Worm (Caenorhabditis elegans) whole organism, L3 larva: ENCODE results near the gene tab-1.

Experiments used
- R02D3.7 ChIP-seq: fragments of 150-350 bp; optimal IDR thresholded peaks from 2 replicates; lab custom pipeline; 2014; ENCODE audit warnings: missing biosample characterization, missing genetic modification characterization
- aly-2 ChIP-seq: fragments of 150-350 bp; optimal IDR thresholded peaks from 2 replicates; lab custom pipeline; 2014; ENCODE audit warnings: missing biosample characterization, missing genetic modification characterization
- ceh-16 ChIP-seq: sonication (generic microtip); optimal IDR thresholded peaks from 2 replicates; lab custom pipeline; 2017; ENCODE audit warnings: missing biosample characterization, missing genetic modification characterization
- ceh-28 ChIP-seq: fragments of 150-350 bp; optimal IDR thresholded peaks from 2 replicates; lab custom pipeline; 2014; ENCODE audit warnings: missing biosample characterization, missing genetic modification reagents, missing genetic modification characterization
- ceh-82 ChIP-seq: fragments of 150-350 bp; optimal IDR thresholded peaks from 2 replicates; lab custom pipeline; 2014; ENCODE audit warnings: missing biosample characterization, missing genetic modification characterization
- daf-12 ChIP-seq: fragments of 150-350 bp; optimal IDR thresholded peaks from 2 replicates; lab custom pipeline; 2014; ENCODE audit warnings: missing biosample characterization, missing genetic modification reagents, missing genetic modification characterization
- egl-27 ChIP-seq: sonication (generic microtip); optimal IDR thresholded peaks from 4 replicates; lab custom pipeline; 2017; ENCODE audit warnings: missing biosample characterization, missing genetic modification reagents, missing genetic modification characterization
- egl-5 ChIP-seq: fragments of 150-350 bp; optimal IDR thresholded peaks from 2 replicates; lab custom pipeline; 2017; ENCODE audit warnings: missing biosample characterization, missing genetic modification reagents, missing genetic modification characterization, inconsistent platforms
- elt-1 ChIP-seq: fragments of 150-350 bp; optimal IDR thresholded peaks from 2 replicates; lab custom pipeline; 2014; ENCODE audit warnings: missing biosample characterization, missing genetic modification characterization
- elt-2 ChIP-seq: sonication (generic microtip); optimal IDR thresholded peaks from 2 replicates; lab custom pipeline; 2016; ENCODE audit warnings: missing genetic modification reagents, mild to moderate bottlenecking, missing genetic modification characterization, missing compliant biosample characterization
- elt-3 ChIP-seq, 3 experiments: fragments of 150-350 bp in 1 of 3; sonication (generic microtip) in 2 of 3; optimal IDR thresholded peaks; 2 replicates in 2 of 3; 4 replicates in 1 of 3; lab custom pipeline; 2014 to 2017; ENCODE audit warnings: missing biosample characterization in 3 of 3, missing genetic modification characterization in 3 of 3
- fos-1 ChIP-seq: fragments of 150-350 bp; optimal IDR thresholded peaks from 2 replicates; lab custom pipeline; 2014; ENCODE audit warnings: missing biosample characterization, missing genetic modification characterization
- hmg-11 ChIP-seq: sonication (generic microtip); optimal IDR thresholded peaks from 2 replicates; lab custom pipeline; 2016; ENCODE audit warnings: missing genetic modification characterization, missing compliant biosample characterization
- jun-1 ChIP-seq: fragments of 150-350 bp; optimal IDR thresholded peaks from 2 replicates; lab custom pipeline; 2014; ENCODE audit warnings: missing biosample characterization, missing genetic modification reagents, missing genetic modification characterization
- lin-15B ChIP-seq: fragments of 150-350 bp; optimal IDR thresholded peaks from 2 replicates; lab custom pipeline; 2014; ENCODE audit warnings: missing biosample characterization, missing genetic modification characterization
- lin-39 ChIP-seq: fragments of 150-350 bp; optimal IDR thresholded peaks from 2 replicates; lab custom pipeline; 2018; ENCODE audit warnings: missing biosample characterization, missing genetic modification reagents, missing genetic modification characterization
- lsy-12 ChIP-seq: sonication (generic microtip); optimal IDR thresholded peaks from 2 replicates; lab custom pipeline; 2016; ENCODE audit warnings: mild to moderate bottlenecking, missing genetic modification characterization, missing compliant biosample characterization
- mdl-1 ChIP-seq: fragments of 150-350 bp; optimal IDR thresholded peaks from 2 replicates; lab custom pipeline; 2014; ENCODE audit warnings: missing biosample characterization, missing genetic modification characterization
- mml-1 ChIP-seq: fragments of 150-350 bp; sonication (generic microtip); optimal IDR thresholded peaks from 3 replicates; lab custom pipeline; 2014; ENCODE audit warnings: missing biosample characterization, missing genetic modification characterization
- nfya-1 ChIP-seq: sonication (generic microtip); optimal IDR thresholded peaks from 2 replicates; lab custom pipeline; 2017; ENCODE audit warnings: missing genetic modification characterization, mild to moderate bottlenecking, missing compliant biosample characterization, antibody characterized with exemption, moderate library complexity; ENCODE audit not compliant: insufficient read depth
- nhr-11 ChIP-seq: fragments of 150-350 bp; optimal IDR thresholded peaks from 2 replicates; lab custom pipeline; 2014; ENCODE audit warnings: missing biosample characterization, missing genetic modification characterization
- nhr-12 ChIP-seq: fragments of 150-350 bp; optimal IDR thresholded peaks from 2 replicates; lab custom pipeline; 2014; ENCODE audit warnings: missing biosample characterization, missing genetic modification characterization
- nhr-23 ChIP-seq: fragments of 150-350 bp; optimal IDR thresholded peaks from 2 replicates; lab custom pipeline; 2014; ENCODE audit warnings: missing biosample characterization, missing genetic modification reagents, missing genetic modification characterization
- nhr-237 ChIP-seq: fragments of 150-350 bp; optimal IDR thresholded peaks from 2 replicates; lab custom pipeline; 2014; ENCODE audit warnings: missing biosample characterization, missing genetic modification characterization
- nhr-25 ChIP-seq: sonication (generic microtip); optimal IDR thresholded peaks from 2 replicates; lab custom pipeline; 2017; ENCODE audit warnings: missing biosample characterization, missing genetic modification characterization
- nhr-43 ChIP-seq: sonication (generic microtip); optimal IDR thresholded peaks from 2 replicates; lab custom pipeline; 2016; ENCODE audit warnings: mild to moderate bottlenecking, missing genetic modification characterization, missing compliant biosample characterization; ENCODE audit not compliant: poor library complexity, severe bottlenecking
- nhr-67 ChIP-seq: fragments of 150-350 bp; optimal IDR thresholded peaks from 2 replicates; lab custom pipeline; 2014; ENCODE audit warnings: missing biosample characterization, missing genetic modification characterization
- pha-4 ChIP-seq: fragments of 150-350 bp; optimal IDR thresholded peaks from 2 replicates; lab custom pipeline; 2014; ENCODE audit warnings: missing biosample characterization, missing genetic modification reagents, missing genetic modification characterization
- pqm-1 ChIP-seq: fragments of 150-350 bp; optimal IDR thresholded peaks from 2 replicates; lab custom pipeline; 2017; ENCODE audit warnings: missing biosample characterization, missing genetic modification characterization, inconsistent platforms
- skn-1 ChIP-seq: fragments of 150-350 bp; optimal IDR thresholded peaks from 2 replicates; lab custom pipeline; 2014; ENCODE audit warnings: missing biosample characterization, missing genetic modification characterization
- snpc-4 ChIP-seq: fragments of 150-350 bp; optimal IDR thresholded peaks from 2 replicates; lab custom pipeline; 2014; ENCODE audit warnings: missing biosample characterization, missing genetic modification characterization
- tbx-2 ChIP-seq: sonication (generic microtip); optimal IDR thresholded peaks from 2 replicates; lab custom pipeline; 2016; ENCODE audit warnings: mild to moderate bottlenecking, missing genetic modification characterization, missing compliant biosample characterization
- unc-39 ChIP-seq: sonication (generic microtip); optimal IDR thresholded peaks from 4 replicates; lab custom pipeline; 2017; ENCODE audit warnings: missing biosample characterization, missing genetic modification characterization
- unc-62 ChIP-seq: fragments of 150-350 bp; sonication (generic microtip); optimal IDR thresholded peaks from 4 replicates; lab custom pipeline; 2014; ENCODE audit warnings: missing biosample characterization, missing genetic modification reagents, missing genetic modification characterization
- zag-1 ChIP-seq: fragments of 150-350 bp; optimal IDR thresholded peaks from 2 replicates; lab custom pipeline; 2014; ENCODE audit warnings: missing biosample characterization, missing genetic modification characterization
- ztf-11 ChIP-seq: fragments of 150-350 bp; optimal IDR thresholded peaks from 2 replicates; lab custom pipeline; 2014; ENCODE audit warnings: missing biosample characterization, missing genetic modification characterization
- ztf-4 ChIP-seq: fragments of 150-350 bp; optimal IDR thresholded peaks from 2 replicates; lab custom pipeline; 2014; ENCODE audit warnings: missing biosample characterization, missing genetic modification characterization

Gene tab-1

ce11 chrII:6843211-6843610, 40.1 kb downstream of the tab-1 start:
- TF ChIP-seq egl-27 (tag; lab: Kevin White, UChicago) (no peak), tbx-2 (tag; lab: Kevin White, UChicago) (no peak), nhr-11 (tag; lab: Kevin White, UChicago) (no peak), egl-5 (peak; percentile 49)

DNA sequence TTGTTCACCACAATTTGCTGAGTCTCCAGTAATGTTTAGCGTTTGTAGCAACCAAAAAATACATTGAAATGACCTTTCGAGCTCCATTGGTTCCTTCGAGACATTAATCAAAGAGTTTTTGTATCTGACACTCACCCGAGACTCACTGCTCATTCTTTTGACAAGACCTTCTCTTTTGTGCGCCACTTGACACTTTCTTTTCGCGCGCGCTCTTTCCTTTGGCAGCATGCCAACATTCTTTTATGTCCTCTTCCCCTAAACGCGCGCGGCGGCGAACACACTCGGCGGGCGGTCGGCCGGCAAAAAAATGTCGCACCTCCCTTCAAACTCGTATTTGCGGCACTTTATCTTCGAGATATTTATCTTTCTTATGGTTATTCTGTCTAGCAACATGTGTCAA, 40.6 kb downstream of the tab-1 start:
- no peak for TF ChIP-seq nhr-11 (tag; lab: Kevin White, UChicago)
- TF ChIP-seq elt-1 (tag; lab: Kevin White, UChicago): no peak
- no peak for TF ChIP-seq mml-1 (tag; lab: Kevin White, UChicago)
- peak; percentile 76 for TF ChIP-seq unc-62
- peak; percentile 28 for TF ChIP-seq nfya-1
- no peak for TF ChIP-seq fos-1 (tag; lab: Kevin White, UChicago)
- peak; percentile 31 for TF ChIP-seq egl-27 (tag; lab: Kevin White, UChicago)
- peak; percentile 27 for TF ChIP-seq hmg-11
- peak; percentile 73 for TF ChIP-seq lin-39
- peak; percentile 1 for TF ChIP-seq nhr-25 (tag; lab: Kevin White, UChicago)
- no peak for TF ChIP-seq daf-12 (tag; lab: Kevin White, UChicago)
- TF ChIP-seq tbx-2 (tag; lab: Kevin White, UChicago): no peak
- TF ChIP-seq pha-4: peak; percentile 27

DNA sequence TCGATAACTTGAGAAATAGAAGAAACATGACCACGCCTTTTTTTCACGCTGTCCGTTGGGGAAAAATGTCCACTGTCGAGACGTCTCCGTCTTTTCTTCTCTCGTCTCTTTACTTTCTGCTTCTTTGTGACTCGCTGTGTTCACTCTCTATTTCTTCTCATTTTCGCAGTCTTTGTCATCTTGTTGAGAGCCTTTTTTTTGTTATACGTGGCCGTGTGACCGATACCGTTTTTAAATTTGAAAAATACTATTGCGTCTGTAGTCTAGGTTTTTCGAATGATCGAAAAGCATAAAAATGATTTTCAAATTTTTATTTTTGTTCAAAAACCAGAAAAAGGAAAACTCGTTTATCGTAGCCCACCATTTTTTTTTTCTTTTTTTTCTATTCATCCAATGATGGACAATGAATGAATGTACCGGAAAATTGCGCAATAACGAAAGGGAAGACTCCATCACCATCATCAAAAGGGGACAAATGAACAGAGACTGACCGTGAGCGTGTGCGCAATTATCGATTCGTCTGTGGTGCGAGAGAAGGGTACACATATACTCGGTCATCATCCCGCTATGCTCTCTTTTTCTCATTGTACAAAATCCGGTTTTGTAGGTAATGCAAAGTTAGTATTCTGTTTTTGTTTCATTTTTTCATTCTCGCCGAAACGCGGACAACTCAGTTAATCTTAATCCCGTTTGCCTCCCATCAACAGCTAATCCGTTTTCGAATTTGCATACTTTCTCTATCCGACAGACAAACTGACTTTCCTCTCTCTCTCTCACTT, 41.3 kb downstream of the tab-1 start:
- TF ChIP-seq daf-12 (tag; lab: Kevin White, UChicago) (no peak), snpc-4 (tag; lab: Kevin White, UChicago) (no peak), pha-4 (peak; percentile 69), nfya-1 (peak; percentile 17), nhr-237 (no peak), mdl-1 (tag; lab: Kevin White, UChicago) (no peak), ceh-82 (tag; lab: Kevin White, UChicago) (no peak), ztf-4 (tag; lab: Kevin White, UChicago) (no peak), elt-2 (tag; lab: Kevin White, UChicago) (no peak), nhr-23 (peak; percentile 41), unc-39 (tag; lab: Kevin White, UChicago) (no peak)

DNA sequence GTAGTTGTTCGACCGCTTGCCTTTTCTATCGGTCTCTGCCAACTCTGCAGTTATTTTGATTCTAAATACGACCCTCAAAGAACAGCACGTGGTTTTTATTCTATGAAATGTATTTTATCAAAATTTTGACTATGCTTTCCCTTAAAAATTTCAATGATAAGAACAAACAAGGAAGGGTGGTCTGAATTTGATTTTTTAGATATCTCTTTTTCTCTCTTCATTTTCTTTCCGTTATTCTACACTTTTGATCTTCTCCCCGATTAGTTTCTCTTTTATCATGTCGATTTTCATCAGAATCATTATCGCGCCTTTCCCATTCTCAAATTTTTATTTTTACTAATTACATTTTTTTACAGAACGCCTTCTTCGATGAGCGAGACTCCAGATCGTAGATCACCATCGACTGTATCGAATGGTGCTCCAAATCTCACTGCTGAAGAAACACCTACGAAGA, 41.9 kb downstream of the tab-1 start:
- TF ChIP-seq nhr-25 (tag; lab: Kevin White, UChicago): no peak
- TF ChIP-seq elt-2 (tag; lab: Kevin White, UChicago): peak; percentile 39

ce11 chrII:6846723-6847122, 43.6 kb downstream of the tab-1 start:
- TF ChIP-seq lin-15B (no peak), aly-2 (tag; lab: Kevin White, UChicago) (no peak), nhr-67 (tag; lab: Kevin White, UChicago) (no peak), elt-2 (tag; lab: Kevin White, UChicago) (no peak), nhr-12 (tag; lab: Kevin White, UChicago) (no peak), pha-4 (no peak), nhr-237 (no peak), pqm-1 (tag; lab: Kevin White, UChicago) (no peak), hmg-11 (no peak), unc-62 (no peak), nhr-23 (no peak), fos-1 (tag; lab: Kevin White, UChicago) (no peak), unc-39 (tag; lab: Kevin White, UChicago) (no peak)

ce11 chrII:6847917-6848379, 44.8 kb downstream of the tab-1 start, which contains the start of gene tbc-6:
Gene tbc-6, plus strand, starts transcription at chrII:6848124.
- TF ChIP-seq lsy-12 (tag; lab: Kevin White, UChicago) (no peak), zag-1 (tag; lab: Kevin White, UChicago) (no peak), skn-1 (no peak), ceh-16 (tag; lab: Kevin White, UChicago) (no peak), snpc-4 (tag; lab: Kevin White, UChicago) (no peak), mdl-1 (tag; lab: Kevin White, UChicago) (peak; percentile 22), jun-1 (peak; percentile 90), elt-3 (tag; optimal IDR thresholded peaks at IDR 0.05; lab: Kevin White, UChicago) (peak in 2 of 3 experiments; percentile 7 to 33), nhr-25 (tag; lab: Kevin White, UChicago) (peak; percentile 66), egl-27 (tag; lab: Kevin White, UChicago) (peak; percentile 61), elt-1 (tag; lab: Kevin White, UChicago) (no peak), ceh-82 (tag; lab: Kevin White, UChicago) (no peak), nhr-43 (tag; lab: Kevin White, UChicago) (peak; percentile 81), pqm-1 (tag; lab: Kevin White, UChicago) (peak; percentile 27), nhr-12 (tag; lab: Kevin White, UChicago) (no peak), nfya-1 (peak; percentile 30), nhr-23 (peak; percentile 84), unc-39 (tag; lab: Kevin White, UChicago) (no peak), ceh-28 (tag; lab: Kevin White, UChicago) (peak; percentile 34), pha-4 (peak; percentile 78), nhr-11 (tag; lab: Kevin White, UChicago) (no peak), R02D3.7 (tag; lab: Kevin White, UChicago) (peak; percentile 64), aly-2 (tag; lab: Kevin White, UChicago) (peak; percentile 55), ztf-11 (tag; lab: Kevin White, UChicago) (no peak), lin-15B (no peak), hmg-11 (no peak), elt-2 (tag; lab: Kevin White, UChicago) (peak; percentile 53), lin-39 (no peak)
